Fruit fly (Drosophila melanogaster) S2 (cell line): ENCODE data around the gene UQCR-6.4L.
"Not testable (repeated sequence)": the region's sequence is repeated elsewhere in the genome, so short reads cannot be mapped to it uniquely, and the experiment has no call there.

Experiments
- CG8478 ChIP-seq: fragments of >200 bp; optimal IDR thresholded peaks from 2 replicates; lab custom pipeline; 2018
- CTCF ChIP-seq, 2 experiments: fragments of >200 bp; optimal IDR thresholded peaks; 2 replicates each; lab custom pipeline; 2018

Gene UQCR-6.4L

DNA sequence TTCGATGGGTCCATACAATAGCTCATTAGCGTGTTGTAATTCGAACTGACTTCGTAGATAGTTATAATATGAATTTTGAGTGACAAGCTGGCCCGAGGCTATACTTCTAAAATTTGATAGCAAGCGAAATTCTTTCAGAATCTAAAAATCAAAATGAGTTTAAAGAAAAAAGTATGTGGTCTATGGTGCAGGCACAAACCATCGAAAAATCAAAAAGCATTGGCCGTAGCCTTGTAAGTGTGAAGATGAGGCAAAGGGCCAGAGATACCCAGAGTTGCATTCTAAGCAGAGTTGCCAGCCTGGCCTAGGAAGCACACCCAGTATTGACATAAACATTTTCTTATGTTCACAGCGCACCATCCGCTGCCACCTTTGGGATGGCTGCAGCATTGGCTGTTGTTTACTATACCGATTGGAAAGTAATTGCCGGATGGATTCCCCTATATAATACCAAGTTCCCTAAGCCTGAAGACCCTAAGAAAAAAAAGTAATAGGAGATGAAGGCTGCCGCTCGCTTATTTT is at the start of gene UQCR-6.4L:
UQCR-6.4L (plus strand) TSS at position 51 of the 522 bp plus-strand sequence.
- TF ChIP-seq CTCF (optimal IDR thresholded peaks at IDR 0.05; lab: Kevin White, UChicago) = no peak
- no peak for TF ChIP-seq CG8478 (lab: Kevin White, UChicago)

DNA sequence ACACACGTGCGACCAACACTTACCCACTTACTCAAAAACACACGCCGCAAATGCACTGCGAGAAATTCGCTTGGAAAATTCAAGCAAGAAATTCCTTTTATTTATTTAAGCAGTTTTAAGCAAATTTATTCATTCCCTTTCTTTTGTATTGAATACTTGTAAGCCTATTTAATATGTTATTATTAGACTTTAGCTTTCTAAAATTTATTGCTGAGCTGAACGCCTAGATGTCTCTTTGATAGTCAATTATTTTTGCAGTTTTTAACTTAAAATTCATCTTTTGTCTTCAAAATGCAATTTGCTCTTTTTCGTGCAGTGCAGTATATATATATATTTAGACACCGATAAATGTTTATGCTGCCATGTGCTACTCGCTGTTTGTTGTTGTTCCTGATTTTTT is 32.6 kb upstream of the UQCR-6.4L start:
- TF ChIP-seq CG8478 (lab: Kevin White, UChicago) (no peak), CTCF (optimal IDR thresholded peaks at IDR 0.05; lab: Kevin White, UChicago) (no peak)

DNA sequence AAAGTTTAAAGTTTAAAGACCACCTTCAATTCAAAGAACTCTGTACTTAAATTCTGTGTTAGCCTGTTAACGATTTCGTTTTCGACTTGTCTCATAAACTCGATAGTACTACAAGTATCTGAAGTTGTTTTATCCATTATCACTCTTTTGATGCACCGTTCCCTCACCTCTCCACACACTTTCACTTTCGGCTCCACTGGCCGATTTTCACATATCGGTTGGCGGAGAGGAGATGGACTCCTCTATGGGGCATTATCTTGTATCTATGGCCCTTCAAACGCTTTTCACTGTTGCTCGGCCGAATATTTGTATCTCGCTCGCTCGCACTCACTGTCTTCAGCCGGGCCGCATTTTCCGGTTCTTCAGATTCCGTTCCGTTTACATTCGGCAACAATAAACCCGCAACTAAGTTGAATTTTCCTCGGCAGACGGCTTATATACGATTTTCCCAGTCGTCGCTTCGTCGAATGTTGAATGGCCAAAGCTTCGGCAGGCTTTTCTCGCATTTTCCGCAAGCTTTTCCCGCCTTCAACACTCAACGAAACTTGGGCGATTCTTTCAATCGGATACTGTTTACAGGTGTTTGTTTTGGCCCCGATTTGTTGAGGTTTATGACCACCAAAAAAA is 23.4 kb upstream of the UQCR-6.4L start, which contains the start of gene CG43373:
CG43373 (minus strand) TSS at position 373 of the 627 bp plus-strand sequence.
- TF ChIP-seq CTCF (optimal IDR thresholded peaks at IDR 0.05; lab: Kevin White, UChicago) (no peak), CG8478 (lab: Kevin White, UChicago) (no peak)

DNA sequence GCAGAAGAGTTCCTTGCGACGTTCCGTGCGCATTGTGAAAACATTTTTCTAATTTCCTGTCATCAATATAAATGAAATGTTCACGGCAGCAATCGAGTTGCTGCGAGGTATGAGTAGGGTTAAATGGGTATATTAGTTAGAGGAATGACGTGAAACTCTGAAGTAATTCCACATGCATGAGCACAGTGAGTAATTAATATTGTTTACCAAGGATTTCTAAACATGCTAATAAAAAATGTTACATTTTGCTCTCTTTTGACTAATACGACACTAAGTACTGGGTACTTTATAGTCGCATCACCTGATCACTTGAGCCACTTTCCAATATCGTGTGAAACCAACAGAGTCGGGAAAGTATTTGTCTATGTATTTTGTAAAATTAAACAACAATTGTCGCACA is 22.3 kb upstream of the UQCR-6.4L start:
- TF ChIP-seq CTCF (optimal IDR thresholded peaks at IDR 0.05; lab: Kevin White, UChicago) (no peak), CG8478 (lab: Kevin White, UChicago) (no peak)

DNA sequence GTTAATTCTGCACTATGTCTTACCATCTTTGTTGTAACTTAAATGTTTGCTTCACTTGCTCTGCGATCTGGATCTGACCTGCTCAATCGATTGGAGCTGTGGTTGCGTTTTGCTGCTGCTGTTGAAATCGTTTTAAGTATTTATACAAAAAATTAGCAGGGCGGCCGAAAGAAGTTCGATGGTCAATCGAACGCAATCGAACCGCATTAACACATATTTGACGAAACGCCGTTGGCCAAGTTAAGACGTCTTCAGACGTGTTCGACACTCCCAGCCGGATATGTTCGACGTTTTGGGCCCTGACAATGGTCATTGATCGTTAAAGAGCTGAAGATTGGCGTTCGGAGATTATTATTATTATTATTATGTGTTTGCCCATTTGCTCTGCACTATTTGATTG is 21.0 kb upstream of the UQCR-6.4L start, which contains the start of gene CG13033:
CG13033 (minus strand) TSS at position 118 of the 400 bp plus-strand sequence.
- TF ChIP-seq CG8478 (lab: Kevin White, UChicago) (no peak), CTCF (optimal IDR thresholded peaks at IDR 0.05; lab: Kevin White, UChicago) (no peak)

DNA sequence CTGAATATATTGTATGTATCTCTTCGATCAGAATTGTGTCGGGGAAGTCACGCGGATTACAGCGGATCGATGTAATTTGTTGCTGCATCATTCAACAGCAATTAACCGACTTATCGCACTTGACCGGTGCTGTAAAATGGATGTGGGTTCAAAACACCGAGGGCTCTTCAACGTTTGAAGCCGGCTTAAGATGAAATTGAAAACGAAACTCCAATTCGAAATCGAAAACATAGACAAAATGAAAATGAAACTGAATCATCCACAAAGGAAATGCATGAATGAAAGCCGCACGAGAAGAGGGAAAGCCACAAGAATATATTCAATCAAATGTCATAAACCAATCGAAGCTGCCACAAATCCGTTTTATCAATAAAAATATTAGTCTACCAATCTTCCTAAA is 20.4 kb upstream of the UQCR-6.4L start:
- TF ChIP-seq CG8478 (lab: Kevin White, UChicago) (no peak), CTCF (optimal IDR thresholded peaks at IDR 0.05; lab: Kevin White, UChicago) (no peak)

DNA sequence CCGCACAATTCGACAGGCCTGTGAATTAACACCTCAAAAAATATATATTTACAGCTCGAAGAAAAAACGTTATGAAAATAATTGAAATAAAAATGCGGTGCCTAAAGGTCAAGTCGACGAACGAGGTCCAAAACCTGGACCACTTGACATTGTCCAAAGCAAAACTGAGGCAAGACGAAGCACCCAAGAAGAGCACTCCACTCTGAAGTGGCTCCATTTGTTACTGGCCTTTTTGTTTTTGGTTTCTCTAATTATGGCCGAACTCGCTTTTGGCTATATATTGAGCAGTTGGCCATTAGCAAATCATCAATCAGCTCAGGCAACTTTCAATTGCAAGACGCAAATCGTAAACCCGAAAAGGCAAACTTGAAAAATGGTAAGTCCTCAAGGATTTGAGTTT is 10.0 kb upstream of the UQCR-6.4L start, which contains the start of gene CG4229:
CG4229 (plus strand) TSS at position 301 of the 400 bp plus-strand sequence.
- TF ChIP-seq CTCF (optimal IDR thresholded peaks at IDR 0.05; lab: Kevin White, UChicago) = no peak
- no peak for TF ChIP-seq CG8478 (lab: Kevin White, UChicago)

DNA sequence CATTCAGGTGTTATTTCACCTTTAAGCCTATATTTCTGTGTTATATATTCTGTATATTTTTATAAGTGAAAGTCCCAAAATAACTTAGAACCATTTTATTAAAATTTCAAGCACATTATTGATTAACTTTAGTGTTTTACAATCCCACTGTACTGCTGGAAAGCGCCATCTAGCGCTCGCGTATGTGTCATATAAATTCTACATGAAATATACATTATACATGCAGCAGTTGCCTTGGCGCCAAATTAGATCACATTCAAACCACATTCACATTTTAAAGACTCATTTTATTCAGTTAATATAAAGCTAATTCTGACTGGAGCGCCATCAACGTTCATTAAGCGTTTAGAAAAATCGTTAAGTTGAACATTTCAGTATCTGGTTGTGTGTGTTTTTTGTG is 3.2 kb upstream of the UQCR-6.4L start:
- peak; percentile 86 to 92 for TF ChIP-seq CTCF (optimal IDR thresholded peaks at IDR 0.05; lab: Kevin White, UChicago)
- TF ChIP-seq CG8478 (lab: Kevin White, UChicago) = no peak

DNA sequence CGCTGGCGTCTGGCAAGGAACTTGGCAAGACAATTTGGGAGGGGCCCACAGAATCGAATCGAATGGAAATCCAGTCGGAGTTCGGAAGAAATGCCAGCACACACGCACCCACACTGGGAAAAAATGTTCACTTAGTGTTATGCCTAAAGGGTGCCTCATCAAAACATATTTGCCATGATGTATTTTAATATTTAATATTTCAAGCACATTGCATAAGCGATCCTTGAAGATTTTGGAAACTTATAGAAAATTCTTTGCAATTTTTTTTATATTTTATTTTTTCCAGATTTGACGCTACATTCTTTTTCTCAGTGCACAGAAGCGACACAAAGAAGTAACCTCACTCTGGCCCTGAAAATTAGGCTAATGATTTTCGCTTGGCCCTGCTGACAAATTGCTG is 457 bp upstream of the UQCR-6.4L start:
- TF ChIP-seq CTCF (optimal IDR thresholded peaks at IDR 0.05; lab: Kevin White, UChicago) = no peak
- no peak for TF ChIP-seq CG8478 (lab: Kevin White, UChicago)

DNA sequence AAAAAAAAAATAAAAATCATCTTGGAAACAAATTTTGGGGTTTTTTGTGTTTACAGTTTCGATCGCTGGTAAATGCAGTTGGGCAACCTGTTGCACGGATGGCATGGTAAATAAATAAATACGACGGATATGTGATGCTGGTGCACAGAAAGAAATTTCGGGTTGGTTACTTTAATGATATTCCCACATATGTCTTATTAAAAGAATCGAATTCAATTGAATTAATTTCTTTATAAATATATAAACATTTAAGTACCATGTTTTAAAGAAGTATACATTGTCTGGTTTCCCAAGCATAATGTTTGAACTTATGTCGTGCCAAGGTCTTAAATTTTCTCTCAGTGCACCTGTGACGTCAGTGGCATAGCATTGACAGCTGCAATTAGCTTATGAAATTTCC is 945 bp downstream of the UQCR-6.4L start:
- TF ChIP-seq CG8478 (lab: Kevin White, UChicago) = no peak
- TF ChIP-seq CTCF (optimal IDR thresholded peaks at IDR 0.05; lab: Kevin White, UChicago) = no peak

DNA sequence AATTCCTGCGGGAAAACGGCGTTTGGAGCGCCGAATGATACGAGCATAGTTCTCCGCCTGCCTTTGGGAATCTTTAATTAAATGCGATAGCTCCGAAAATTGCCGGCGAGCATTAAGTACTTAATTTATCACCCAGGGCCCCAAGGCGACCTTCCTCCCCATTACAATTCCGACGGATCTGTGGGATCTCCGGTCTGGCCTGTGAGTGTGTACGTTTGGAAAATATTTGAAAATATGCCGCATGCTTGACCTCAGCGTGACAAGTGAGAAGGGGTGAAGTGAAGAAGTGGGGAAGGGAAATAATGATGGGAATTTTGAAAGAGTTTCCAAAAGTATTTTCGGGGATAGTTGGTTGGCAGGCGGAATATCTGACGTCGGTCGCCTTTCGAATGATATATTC is 2.9 kb downstream of the UQCR-6.4L start:
- no peak for TF ChIP-seq CTCF (optimal IDR thresholded peaks at IDR 0.05; lab: Kevin White, UChicago)
- TF ChIP-seq CG8478 (lab: Kevin White, UChicago) = no peak

DNA sequence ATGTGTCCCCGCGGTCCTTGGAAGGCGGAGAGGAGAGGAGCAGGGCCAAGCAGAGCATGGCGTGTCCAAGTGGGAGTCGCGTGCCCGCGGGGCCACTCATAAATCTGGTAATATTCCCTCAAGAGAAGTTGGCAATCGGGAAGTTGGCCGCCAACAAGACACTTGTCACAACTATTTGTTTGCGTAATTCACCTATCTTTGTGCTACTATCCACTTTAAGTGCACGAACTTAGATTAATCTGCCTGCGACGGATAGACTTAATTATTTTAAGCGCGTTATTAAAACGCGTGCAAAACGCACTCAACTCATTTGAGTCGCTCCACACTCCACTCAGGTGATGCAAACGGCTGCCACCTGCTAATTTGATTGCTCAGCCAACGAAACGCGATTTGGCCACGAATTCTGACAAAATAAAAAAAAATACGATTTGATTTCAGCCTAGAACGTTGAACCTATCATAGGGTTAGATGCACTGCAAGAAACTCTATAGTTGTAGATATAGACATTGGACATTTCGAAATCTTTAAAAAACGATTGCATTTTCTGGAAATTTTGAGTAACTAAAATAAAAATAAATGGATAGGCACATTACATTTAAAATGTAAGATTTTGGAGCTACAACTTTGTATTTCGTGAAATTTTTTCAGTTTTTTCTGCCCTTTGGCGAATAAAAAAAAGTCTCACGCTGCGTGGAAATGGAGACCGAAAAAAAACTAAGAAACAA is 4.6 kb downstream of the UQCR-6.4L start:
- TF ChIP-seq CTCF (optimal IDR thresholded peaks at IDR 0.05; lab: Kevin White, UChicago) (no peak), CG8478 (lab: Kevin White, UChicago) (no peak)

DNA sequence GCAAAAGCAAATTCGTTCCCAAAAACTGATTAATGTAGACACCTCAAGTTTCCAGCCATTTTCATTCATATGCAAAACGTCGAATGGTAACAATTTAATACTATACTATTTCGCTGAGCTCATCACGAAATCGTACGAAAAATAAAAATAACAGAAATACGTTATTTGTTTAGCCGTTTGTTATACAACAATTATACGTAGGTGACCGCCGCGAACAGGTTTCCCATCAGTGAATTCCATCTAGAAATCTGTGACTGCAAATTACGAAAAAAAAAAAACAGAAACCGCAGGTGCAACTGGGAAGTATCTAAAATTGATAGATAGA is 5.2 kb downstream of the UQCR-6.4L start:
- TF ChIP-seq CTCF (optimal IDR thresholded peaks at IDR 0.05; lab: Kevin White, UChicago) (no peak), CG8478 (lab: Kevin White, UChicago) (no peak)

DNA sequence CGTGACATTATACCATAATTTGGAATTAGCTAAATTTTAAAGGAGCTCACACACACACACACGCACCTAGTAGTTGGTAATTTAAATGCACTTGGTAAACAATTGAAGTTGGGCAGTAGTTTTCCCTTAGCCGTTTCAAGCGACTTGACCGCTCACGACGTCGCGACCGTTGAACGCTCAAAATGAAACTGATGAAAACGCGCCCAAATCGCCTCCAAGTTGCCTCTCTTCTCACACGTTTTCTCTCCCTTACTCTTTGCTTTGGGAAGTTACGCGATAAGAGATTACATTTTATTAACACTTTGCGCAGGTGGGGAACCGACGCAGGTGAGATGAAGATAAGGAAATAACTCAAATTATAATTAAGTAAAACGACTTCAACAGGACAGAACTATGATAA is 5.7 kb downstream of the UQCR-6.4L start:
- no peak for TF ChIP-seq CTCF (optimal IDR thresholded peaks at IDR 0.05; lab: Kevin White, UChicago)
- TF ChIP-seq CG8478 (lab: Kevin White, UChicago) = no peak

DNA sequence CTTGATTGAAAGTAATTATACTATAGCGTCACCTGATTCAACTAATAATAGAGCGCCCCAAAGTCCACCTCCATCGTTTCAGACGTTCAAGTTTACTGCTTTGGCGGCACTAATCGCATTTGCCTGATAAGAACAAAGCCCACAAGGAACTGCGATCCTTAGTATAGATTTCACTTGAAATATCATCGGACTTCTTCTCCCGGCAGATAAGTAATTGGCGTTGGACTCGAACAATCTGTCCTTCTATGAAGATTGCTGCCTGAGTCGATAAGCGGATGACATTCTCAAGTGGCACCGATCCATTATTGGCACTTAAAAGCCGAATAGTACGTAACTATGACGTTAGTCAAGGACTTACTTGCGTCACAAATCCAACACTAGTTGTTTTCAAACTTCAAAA is 6.7 kb downstream of the UQCR-6.4L start, which contains the start of gene Mipp1:
Mipp1 (minus strand) TSS at position 101 of the 400 bp plus-strand sequence.
- TF ChIP-seq CG8478 (lab: Kevin White, UChicago); CTCF (optimal IDR thresholded peaks at IDR 0.05; lab: Kevin White, UChicago): not testable (repeated sequence)
